Worm (Caenorhabditis elegans): ENCODE measurements around the gene F47D12.3.

Gene F47D12.3

ce11 chrIII:6278301-6278827, 19.9 kb upstream of the F47D12.3 start, which contains the start of gene C18F10.7 (continued):
- TF ChIP-seq snu-23 (GFP tag; optimal IDR thresholded peaks at IDR 0.05): peak; percentile 81
- TF ChIP-seq fos-1 (tag; optimal IDR thresholded peaks at IDR 0.05): peak; percentile 73
- TF ChIP-seq efl-1 (optimal IDR thresholded peaks at IDR 0.05): peak; percentile 79 to 85
- TF ChIP-seq efl-1 (GFP tag; optimal IDR thresholded peaks at IDR 0.05 in 1 of 2): peak; percentile 60 to 95
- peak; percentile 73 for TF ChIP-seq nhr-47 (tag; optimal IDR thresholded peaks at IDR 0.05)
- 0 out of 2 replicates have a peak, but pooled peaks have one; percentile 8 for TF ChIP-seq grh-1 (GFP tag; IDR thresholded peaks at IDR 0.05)
- peak; percentile 30 to 56 (median 48) for TF ChIP-seq dpl-1 (GFP tag; optimal IDR thresholded peaks at IDR 0.05)

DNA sequence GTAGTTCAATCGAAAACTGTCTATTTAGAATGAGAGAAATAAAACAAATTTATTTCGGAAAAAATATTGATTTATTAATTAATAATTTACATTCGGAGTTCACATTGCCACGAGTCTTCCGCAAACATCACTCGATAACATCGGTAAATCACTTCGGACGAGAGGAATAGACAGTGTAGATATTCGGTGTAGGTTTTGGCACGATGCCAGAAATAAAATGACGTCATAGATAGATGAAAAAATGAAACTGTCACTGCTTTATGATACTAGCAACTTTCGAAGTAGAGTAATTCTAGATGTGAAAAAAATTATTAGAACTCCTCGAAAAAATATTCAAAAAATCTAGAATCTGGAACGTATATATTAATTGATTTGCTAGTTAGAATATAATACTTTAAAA, 18.8 kb upstream of the F47D12.3 start:
- TF ChIP-seq rnt-1 (tag; optimal IDR thresholded peaks at IDR 0.05): peak; percentile 6
- TF ChIP-seq elt-3 (tag; optimal IDR thresholded peaks at IDR 0.05): no peak
- peak; percentile 76 for TF ChIP-seq nhr-85 (tag)
- no peak for TF ChIP-seq nhr-237 (tag; optimal IDR thresholded peaks at IDR 0.05)
- TF ChIP-seq lin-13 (GFP tag; optimal IDR thresholded peaks at IDR 0.05): peak; percentile 19

- no peak for TF ChIP-seq alr-1 (tag; optimal IDR thresholded peaks at IDR 0.05; ENCODE audit: borderline replicate concordance)
- peak; percentile 85 for TF ChIP-seq fkh-8 (tag; optimal IDR thresholded peaks at IDR 0.05)
- TF ChIP-seq mep-1 (tag; optimal IDR thresholded peaks at IDR 0.05): peak; percentile 58
- TF ChIP-seq zag-1 (tag; optimal IDR thresholded peaks at IDR 0.05): no peak
- TF ChIP-seq snpc-4 (tag; optimal IDR thresholded peaks at IDR 0.05): peak; percentile 72
- TF ChIP-seq ceh-82 (tag; optimal IDR thresholded peaks at IDR 0.05): peak; percentile 50 to 84 (median 62)
- TF ChIP-seq lin-14 (GFP tag; optimal IDR thresholded peaks at IDR 0.05): peak; percentile 94
- TF ChIP-seq lin-39 (tag; optimal IDR thresholded peaks at IDR 0.05): no peak
- peak in 1 of 2 experiments; percentile 83 for TF ChIP-seq mdl-1 (tag; optimal IDR thresholded peaks at IDR 0.05)
- no peak for TF ChIP-seq ces-1 (GFP tag; optimal IDR thresholded peaks at IDR 0.05)
- TF ChIP-seq F16B12.6 (tag; optimal IDR thresholded peaks at IDR 0.05): no peak
- TF ChIP-seq xbp-1 (tag; optimal IDR thresholded peaks at IDR 0.05): peak; percentile 77
- peak; percentile 69 for TF ChIP-seq nhr-90 (tag; optimal IDR thresholded peaks at IDR 0.05; ENCODE audit: poor library complexity)
- TF ChIP-seq C34B4.2 (tag; optimal IDR thresholded peaks at IDR 0.05): no peak
- no peak for TF ChIP-seq aha-1 (tag; optimal IDR thresholded peaks at IDR 0.05)
- TF ChIP-seq pag-3 (tag; optimal IDR thresholded peaks at IDR 0.05; ENCODE audit: borderline replicate concordance, insufficient read depth): no peak
- TF ChIP-seq blmp-1 (tag; optimal IDR thresholded peaks at IDR 0.05): peak; percentile 40
- TF ChIP-seq lin-35 (GFP tag; optimal IDR thresholded peaks at IDR 0.05): peak; percentile 74 to 79
- TF ChIP-seq fos-1 (tag; optimal IDR thresholded peaks at IDR 0.05): peak; percentile 78
- peak; percentile 57 for TF ChIP-seq nhr-11 (tag; optimal IDR thresholded peaks at IDR 0.05)
- TF ChIP-seq hlh-17 (GFP tag; optimal IDR thresholded peaks at IDR 0.05; ENCODE audit: borderline replicate concordance): no peak
- TF ChIP-seq sptf-1 (tag; optimal IDR thresholded peaks at IDR 0.05): no peak
- no peak for TF ChIP-seq Y116A8C.19 (tag; optimal IDR thresholded peaks at IDR 0.05; ENCODE audit: borderline replicate concordance)
- peak; percentile 71; the same call in 1 of the 2 replicates for TF ChIP-seq ceh-88 (GFP tag; IDR thresholded peaks at IDR 0.05)
- peak; percentile 86 to 98 for TF ChIP-seq efl-1 (optimal IDR thresholded peaks at IDR 0.05)
- TF ChIP-seq efl-1 (GFP tag; optimal IDR thresholded peaks at IDR 0.05 in 1 of 2): peak; percentile 50 to 96
- TF ChIP-seq unc-130 (tag; optimal IDR thresholded peaks at IDR 0.05): peak; percentile 66
- TF ChIP-seq dpl-1 (GFP tag; optimal IDR thresholded peaks at IDR 0.05): peak; percentile 41 to 54 (median 52)
- TF ChIP-seq grh-1 (GFP tag; IDR thresholded peaks at IDR 0.05): peak; percentile 22; the same call in 1 of the 2 replicates
- 0 out of 2 replicates have a peak, but pooled peaks have one; percentile 47 for TF ChIP-seq mab-9 (GFP tag; IDR thresholded peaks at IDR 0.05)
- no peak for TF ChIP-seq nhr-237 (tag; optimal IDR thresholded peaks at IDR 0.05)
- peak; percentile 77 for TF ChIP-seq ztf-4 (tag; optimal IDR thresholded peaks at IDR 0.05)
- peak; percentile 92 for TF ChIP-seq swsn-7 (tag; optimal IDR thresholded peaks at IDR 0.05)
- TF ChIP-seq pqm-1 (tag; optimal IDR thresholded peaks at IDR 0.05): no peak
- TF ChIP-seq sup-37 (GFP tag; optimal IDR thresholded peaks at IDR 0.05): peak; percentile 46
- peak; percentile 25 for TF ChIP-seq lin-15B (tag; optimal IDR thresholded peaks at IDR 0.05)
- peak; percentile 96 for TF ChIP-seq snu-23 (GFP tag; optimal IDR thresholded peaks at IDR 0.05)
- TF ChIP-seq nhr-76 (tag; optimal IDR thresholded peaks at IDR 0.05): no peak
- peak; percentile 59 for TF ChIP-seq aly-2 (tag; optimal IDR thresholded peaks at IDR 0.05)
- TF ChIP-seq hlh-4 (tag; optimal IDR thresholded peaks at IDR 0.05): no peak
- TF ChIP-seq unc-86 (tag; optimal IDR thresholded peaks at IDR 0.05): peak; percentile 83
- TF ChIP-seq C04F5.9 (tag; optimal IDR thresholded peaks at IDR 0.05): no peak
These were observed 18.1 kb upstream of the F47D12.3 start, which contains the start of gene hmg-1.2 for ce11 chrIII:6280070-6280596. Gene hmg-1.2 (plus strand): TSS chrIII:6280380.

Measured in whole organism, L1 larva.